Worm (Caenorhabditis elegans) whole organism, L1 larva: ENCODE measurements around the gene gpa-4.
A peak's percentile ranks its signal among the peaks of the same experiment; 100 is the strongest.

Experiments
- C34B4.2 ChIP-seq: sonication (generic microtip); optimal IDR thresholded peaks from 2 replicates; lab custom pipeline; 2017; ENCODE audit warnings: mild to moderate bottlenecking, missing genetic modification characterization, missing compliant biosample characterization
- aha-1 ChIP-seq: fragments of 150-350 bp; optimal IDR thresholded peaks from 2 replicates; lab custom pipeline; 2014; ENCODE audit warnings: missing biosample characterization, missing genetic modification characterization
- aly-2 ChIP-seq: fragments of 150-350 bp; optimal IDR thresholded peaks from 2 replicates; lab custom pipeline; 2014; ENCODE audit warnings: missing biosample characterization, missing genetic modification characterization
- blmp-1 ChIP-seq: fragments of 150-350 bp; optimal IDR thresholded peaks from 2 replicates; lab custom pipeline; 2014; ENCODE audit warnings: missing biosample characterization, missing genetic modification characterization
- ceh-8 ChIP-seq: fragments of 200-800 bp; sonication (Bioruptor generic); optimal IDR thresholded peaks from 2 replicates; lab custom pipeline; 2018; ENCODE audit warnings: mild to moderate bottlenecking, missing genetic modification characterization, moderate library complexity, missing compliant biosample characterization
- ceh-82 ChIP-seq, 3 experiments: fragments of 150-350 bp in 1 of 3; sonication (generic microtip) in 2 of 3; optimal IDR thresholded peaks; 2 replicates each; lab custom pipeline; 2014 to 2017; ENCODE audit warnings: missing biosample characterization in 3 of 3, missing genetic modification characterization in 3 of 3
- efl-1 ChIP-seq, 4 experiments: fragments of 150-350 bp; optimal IDR thresholded peaks in 3 of 4; peaks in 1 of 4; 1 replicate in 1 of 4; 2 replicates in 3 of 4; lab custom pipeline; 2014; ENCODE audit warnings: missing biosample characterization in 2 of 4, missing genetic modification characterization in 2 of 4, missing genetic modification reagents in 2 of 4
- elt-2 ChIP-seq: sonication (generic microtip); optimal IDR thresholded peaks from 2 replicates; lab custom pipeline; 2016; ENCODE audit warnings: missing genetic modification characterization, mild to moderate bottlenecking, inconsistent platforms, missing compliant biosample characterization, missing genetic modification reagents
- ets-5 ChIP-seq: fragments of 200-800 bp; sonication (Bioruptor generic); IDR thresholded peaks from 2 replicates; pipeline ENCODE4 v1.3.6; 2022; ENCODE audit warnings: missing genetic modification characterization, missing compliant biosample characterization
- fkh-10 ChIP-seq: sonication (generic microtip); optimal IDR thresholded peaks from 2 replicates; lab custom pipeline; 2017; ENCODE audit warnings: missing biosample characterization, missing genetic modification reagents, missing genetic modification characterization
- grh-1 ChIP-seq: fragments of 200-800 bp; sonication (Bioruptor generic); IDR thresholded peaks from 2 replicates; pipeline ENCODE4 v1.3.6; 2022; ENCODE audit warnings: missing genetic modification reagents, missing genetic modification characterization, missing compliant biosample characterization
- hlh-17 ChIP-seq: fragments of 200-800 bp; sonication (Bioruptor generic); optimal IDR thresholded peaks from 2 replicates; lab custom pipeline; 2018; ENCODE audit warnings: missing genetic modification characterization, mild to moderate bottlenecking, missing compliant biosample characterization, moderate library complexity, borderline replicate concordance
- hlh-4 ChIP-seq: sonication (generic microtip); optimal IDR thresholded peaks from 2 replicates; lab custom pipeline; 2016; ENCODE audit warnings: mild to moderate bottlenecking, missing genetic modification characterization, missing compliant biosample characterization
- isw-1 ChIP-seq: fragments of 200-800 bp; sonication (Bioruptor generic); IDR thresholded peaks from 2 replicates; pipeline ENCODE4 v1.3.6; 2022; ENCODE audit warnings: missing genetic modification characterization, missing compliant biosample characterization
- jun-1 ChIP-seq: fragments of 150-350 bp; optimal IDR thresholded peaks from 2 replicates; lab custom pipeline; 2014; ENCODE audit warnings: missing biosample characterization, missing genetic modification reagents, missing genetic modification characterization
- lin-13 ChIP-seq: fragments of 150-350 bp; optimal IDR thresholded peaks from 2 replicates; lab custom pipeline; 2014; ENCODE audit warnings: missing biosample characterization, missing genetic modification reagents, missing genetic modification characterization
- lin-39 ChIP-seq: fragments of 150-350 bp; optimal IDR thresholded peaks from 2 replicates; lab custom pipeline; 2014; ENCODE audit warnings: missing biosample characterization, missing genetic modification reagents, missing genetic modification characterization
- mef-2 ChIP-seq: fragments of 150-350 bp; optimal IDR thresholded peaks from 2 replicates; lab custom pipeline; 2014; ENCODE audit warnings: missing biosample characterization, missing genetic modification characterization
- nhr-12 ChIP-seq: sonication (generic microtip); optimal IDR thresholded peaks from 2 replicates; lab custom pipeline; 2017; ENCODE audit warnings: missing biosample characterization, missing genetic modification characterization
- nhr-19 ChIP-seq: fragments of 200-800 bp; sonication (Bioruptor generic); conservative IDR thresholded peaks from 2 replicates; pipeline ENCODE4 v1.3.6; 2022; ENCODE audit warnings: missing genetic modification characterization, missing compliant biosample characterization
- nhr-71 ChIP-seq: sonication (generic microtip); optimal IDR thresholded peaks from 2 replicates; lab custom pipeline; 2016; ENCODE audit warnings: mild to moderate bottlenecking, missing genetic modification characterization, moderate library complexity, missing compliant biosample characterization
- nhr-85 ChIP-seq: sonication (generic microtip); peaks from one replicate; lab custom pipeline; 2016; ENCODE audit warnings: missing genetic modification characterization, inconsistent platforms, missing compliant biosample characterization
- nhr-90 ChIP-seq: sonication (generic microtip); optimal IDR thresholded peaks from 2 replicates; lab custom pipeline; 2016; ENCODE audit warnings: mild to moderate bottlenecking, missing genetic modification characterization, missing compliant biosample characterization; ENCODE audit not compliant: poor library complexity
- pag-3 ChIP-seq: sonication (generic microtip); optimal IDR thresholded peaks from 2 replicates; lab custom pipeline; 2017; ENCODE audit warnings: missing genetic modification characterization, mild to moderate bottlenecking, missing compliant biosample characterization, antibody characterized with exemption, borderline replicate concordance; ENCODE audit not compliant: insufficient read depth
- pax-3 ChIP-seq: fragments of 200-800 bp; sonication (Bioruptor generic); optimal IDR thresholded peaks from 2 replicates; lab custom pipeline; 2018; ENCODE audit warnings: mild to moderate bottlenecking, missing genetic modification characterization, moderate library complexity, missing compliant biosample characterization
- pqm-1 ChIP-seq: sonication (generic microtip); optimal IDR thresholded peaks from 3 replicates; lab custom pipeline; 2017; ENCODE audit warnings: missing biosample characterization, missing genetic modification characterization
- rnt-1 ChIP-seq: sonication (generic microtip); optimal IDR thresholded peaks from 2 replicates; lab custom pipeline; 2016; ENCODE audit warnings: mild to moderate bottlenecking, missing genetic modification characterization, moderate library complexity, missing compliant biosample characterization
- snpc-4 ChIP-seq: fragments of 150-350 bp; optimal IDR thresholded peaks from 2 replicates; lab custom pipeline; 2014; ENCODE audit warnings: missing biosample characterization, missing genetic modification characterization
- sox-4 ChIP-seq: sonication (generic microtip); optimal IDR thresholded peaks from 2 replicates; lab custom pipeline; 2016; ENCODE audit warnings: missing genetic modification characterization, missing compliant biosample characterization
- tbx-2 ChIP-seq: sonication (generic microtip); optimal IDR thresholded peaks from 2 replicates; lab custom pipeline; 2016; ENCODE audit warnings: missing genetic modification characterization, missing compliant biosample characterization
- unc-86 ChIP-seq: sonication (generic microtip); optimal IDR thresholded peaks from 2 replicates; lab custom pipeline; 2016; ENCODE audit warnings: missing genetic modification characterization, missing compliant biosample characterization
- unc-98 ChIP-seq: fragments of 200-800 bp; sonication (Bioruptor generic); IDR thresholded peaks from 2 replicates; pipeline ENCODE4 v1.3.6; 2022; ENCODE audit warnings: missing genetic modification characterization, missing compliant biosample characterization
- vab-15 ChIP-seq: sonication (generic microtip); optimal IDR thresholded peaks from 2 replicates; lab custom pipeline; 2017; ENCODE audit warnings: missing genotype, mild to moderate bottlenecking, missing genetic modification characterization, missing compliant biosample characterization
- zip-4 ChIP-seq: fragments of 200-800 bp; sonication (Bioruptor generic); optimal IDR thresholded peaks from 2 replicates; lab custom pipeline; 2018; ENCODE audit warnings: mild to moderate bottlenecking, missing genetic modification characterization, moderate library complexity, missing compliant biosample characterization
- ztf-4 ChIP-seq: fragments of 150-350 bp; optimal IDR thresholded peaks from 2 replicates; lab custom pipeline; 2014; ENCODE audit warnings: missing biosample characterization, missing genetic modification characterization

Gene gpa-4

ce11 chrIV:425995-426394 is 24.5 kb downstream of the gpa-4 start, which contains the start of gene garr-1:
TSS of gene garr-1 (plus strand) at chrIV:426168.
- no peak for TF ChIP-seq blmp-1 (tag; lab: Kevin White, UChicago)
- no peak for TF ChIP-seq unc-86 (tag; lab: Kevin White, UChicago)
- no peak for TF ChIP-seq lin-13 (GFP tag; lab: Kevin White, UChicago)
- no peak for TF ChIP-seq tbx-2 (tag; lab: Kevin White, UChicago)

- TF ChIP-seq ceh-8 (GFP tag; lab: Kevin White, UChicago): peak; percentile 50
- TF ChIP-seq jun-1 (tag; lab: Kevin White, UChicago): no peak
- TF ChIP-seq efl-1 (optimal IDR thresholded peaks at IDR 0.05; lab: Kevin White, UChicago): no peak
- peak in 1 of 2 experiments; percentile 10 for TF ChIP-seq efl-1 (GFP tag; optimal IDR thresholded peaks at IDR 0.05 in 1 of 2; lab: Kevin White, UChicago)
- no peak for TF ChIP-seq C34B4.2 (tag; lab: Kevin White, UChicago)
- TF ChIP-seq, all 84 proteins: peak for 2
Measured at ce11 chrIV:426597-426996, 25.1 kb downstream of the gpa-4 start.

ce11 chrIV:427100-427908 is 25.8 kb downstream of the gpa-4 start:
- TF ChIP-seq aha-1 (no peak), aly-2 (peak; percentile 3), efl-1 (optimal IDR thresholded peaks at IDR 0.05; lab: Kevin White, UChicago) (no peak), efl-1 (GFP tag; optimal IDR thresholded peaks at IDR 0.05 in 1 of 2; lab: Kevin White, UChicago) (peak in 1 of 2 experiments; percentile 69), nhr-12 (tag; lab: Kevin White, UChicago) (no peak)

ce11 chrIV:428869-429268 is 27.4 kb downstream of the gpa-4 start, which contains the start of gene Y66H1A.5:
TSS of gene Y66H1A.5 (minus strand) at chrIV:429133.
- no peak for TF ChIP-seq ets-5 (GFP tag; lab: Robert Waterston, UW)
- no peak for TF ChIP-seq hlh-4 (tag; lab: Kevin White, UChicago)
- TF ChIP-seq pax-3 (tag; lab: Kevin White, UChicago): no peak
- no peak for TF ChIP-seq lin-39 (tag; lab: Kevin White, UChicago)
- TF ChIP-seq isw-1 (GFP tag; lab: Robert Waterston, UW): no peak
- no peak for TF ChIP-seq nhr-85 (tag; lab: Kevin White, UChicago)
- no peak for TF ChIP-seq nhr-12 (tag; lab: Kevin White, UChicago)
- no peak for TF ChIP-seq rnt-1 (tag; lab: Kevin White, UChicago)
- TF ChIP-seq tbx-2 (tag; lab: Kevin White, UChicago): no peak
- TF ChIP-seq nhr-90 (tag; lab: Kevin White, UChicago): no peak
- no peak for TF ChIP-seq pag-3 (tag; lab: Kevin White, UChicago)
- no peak for TF ChIP-seq elt-2 (tag; lab: Kevin White, UChicago)
- no peak for TF ChIP-seq unc-98
- TF ChIP-seq vab-15 (tag; lab: Kevin White, UChicago): no peak
- no peak for TF ChIP-seq sox-4 (tag; lab: Kevin White, UChicago)
- TF ChIP-seq ceh-82 (tag; optimal IDR thresholded peaks at IDR 0.05; lab: Kevin White, UChicago): no peak
- TF ChIP-seq nhr-71 (tag; lab: Kevin White, UChicago): no peak
- no peak for TF ChIP-seq hlh-17
- TF ChIP-seq nhr-19 (GFP tag; lab: Robert Waterston, UW): no peak
- no peak for TF ChIP-seq pqm-1 (tag; lab: Kevin White, UChicago)

- TF ChIP-seq mef-2 (tag; lab: Kevin White, UChicago) (no peak), zip-4 (no peak), snpc-4 (tag; lab: Kevin White, UChicago) (no peak), efl-1 (optimal IDR thresholded peaks at IDR 0.05; lab: Kevin White, UChicago) (no peak), efl-1 (GFP tag; optimal IDR thresholded peaks at IDR 0.05 in 1 of 2; lab: Kevin White, UChicago) (no peak), aly-2 (no peak), ztf-4 (tag; lab: Kevin White, UChicago) (no peak), fkh-10 (no peak), grh-1 (GFP tag; lab: Robert Waterston, UW) (no peak), nhr-19 (GFP tag; lab: Robert Waterston, UW) (no peak)
Measured at ce11 chrIV:438384-438783, 36.9 kb downstream of the gpa-4 start.
